Fruit fly (Drosophila melanogaster): ENCODE results near the gene PTPMT1.

The PTPMT1 gene

dm6 chr3R:23721936-23722335 is 36.2 kb upstream of the PTPMT1 start (continued):
- no peak for TF ChIP-seq Stat92E (GFP tag; optimal IDR thresholded peaks at IDR 0.05)
- TF ChIP-seq tin (GFP tag; optimal IDR thresholded peaks at IDR 0.05): no peak
- peak; percentile 26 for TF ChIP-seq CG18262 (tag; optimal IDR thresholded peaks at IDR 0.05)
- 0 out of 3 replicates have a peak, but pooled peaks have one; percentile 26 for TF ChIP-seq ci (GFP tag; IDR thresholded peaks at IDR 0.05)
- no peak for TF ChIP-seq vnd (GFP tag; IDR thresholded peaks at IDR 0.05; ENCODE audit: partially characterized antibody)
- peak; percentile 56 for TF ChIP-seq gem (tag; optimal IDR thresholded peaks at IDR 0.05)
- TF ChIP-seq gsb-n (tag; optimal IDR thresholded peaks at IDR 0.05): peak; percentile 7
- TF ChIP-seq emc (GFP tag; optimal IDR thresholded peaks at IDR 0.05): no peak
- no peak for TF ChIP-seq TFAM (GFP tag; optimal IDR thresholded peaks at IDR 0.05)
- TF ChIP-seq crol (GFP tag; IDR thresholded peaks at IDR 0.05): no peak
- TF ChIP-seq dpn (GFP tag; optimal IDR thresholded peaks at IDR 0.05): peak in 1 of 2 experiments; percentile 57
- TF ChIP-seq CG7987 (GFP tag; optimal IDR thresholded peaks at IDR 0.05): peak; percentile 34
- TF ChIP-seq CG3847 (GFP tag; IDR thresholded peaks at IDR 0.05): peak; percentile 65
- no peak for TF ChIP-seq CG3407 (GFP tag; optimal IDR thresholded peaks at IDR 0.05)
- peak; percentile 91 for TF ChIP-seq Ets65A (GFP tag)
- TF ChIP-seq CG1233 (GFP tag; optimal IDR thresholded peaks at IDR 0.05): no peak
- TF ChIP-seq CG12104 (GFP tag; optimal IDR thresholded peaks at IDR 0.05): no peak
- TF ChIP-seq mam (GFP tag; optimal IDR thresholded peaks at IDR 0.05): peak; percentile 19
- peak; percentile 2 for TF ChIP-seq Ets97D (GFP tag; optimal IDR thresholded peaks at IDR 0.05)
- no peak for TF ChIP-seq tup (GFP tag; optimal IDR thresholded peaks at IDR 0.05)
- TF ChIP-seq CG15601 (tag; optimal IDR thresholded peaks at IDR 0.05): peak; percentile 52
- TF ChIP-seq danr (GFP tag; IDR thresholded peaks at IDR 0.05): no peak
- TF ChIP-seq Ptx1 (GFP tag; IDR thresholded peaks at IDR 0.05): peak; percentile 46; the same call in 1 of the 2 replicates
- TF ChIP-seq CG9817 (tag; optimal IDR thresholded peaks at IDR 0.05): peak; percentile 56
- peak; percentile 33 for TF ChIP-seq CG13424 (tag; optimal IDR thresholded peaks at IDR 0.05)
- TF ChIP-seq CG11247 (GFP tag; IDR thresholded peaks at IDR 0.05): no peak
- TF ChIP-seq stwl (tag; optimal IDR thresholded peaks at IDR 0.05): peak; percentile 77
- peak; percentile 87 for TF ChIP-seq Lhr (GFP tag; optimal IDR thresholded peaks at IDR 0.05)
- TF ChIP-seq CG2199 (GFP tag; IDR thresholded peaks at IDR 0.05): peak; percentile 93
- peak; percentile 7 for TF ChIP-seq CG4617 (GFP tag; optimal IDR thresholded peaks at IDR 0.05; ENCODE audit: borderline replicate concordance)
- peak; percentile 22; the same call in 1 of the 2 replicates for TF ChIP-seq onecut (GFP tag; IDR thresholded peaks at IDR 0.05)
- TF ChIP-seq nmo (GFP tag; optimal IDR thresholded peaks at IDR 0.05): peak; percentile 50
- TF ChIP-seq Pdp1 (GFP tag; optimal IDR thresholded peaks at IDR 0.05): peak in 1 of 2 experiments; percentile 3
- peak; percentile 43 for TF ChIP-seq CG12391 (tag; optimal IDR thresholded peaks at IDR 0.05)
- TF ChIP-seq Nf-YB (GFP tag; optimal IDR thresholded peaks at IDR 0.05): no peak
- peak; percentile 83 for TF ChIP-seq CG13894 (tag; optimal IDR thresholded peaks at IDR 0.05)
- TF ChIP-seq CG9609 (GFP tag; optimal IDR thresholded peaks at IDR 0.05): no peak
- peak; percentile 22; the same call in 1 of the 2 replicates for TF ChIP-seq lmd (GFP tag; IDR thresholded peaks at IDR 0.05)
- TF ChIP-seq Ssrp (tag; optimal IDR thresholded peaks at IDR 0.05): no peak
- TF ChIP-seq Hr3 (GFP tag; optimal IDR thresholded peaks at IDR 0.05): peak; percentile 7
- TF ChIP-seq hbn (GFP tag; IDR thresholded peaks at IDR 0.05; ENCODE audit: partially characterized antibody): no peak
- no peak for TF ChIP-seq jing (GFP tag; optimal IDR thresholded peaks at IDR 0.05)
- TF ChIP-seq salm (tag; optimal IDR thresholded peaks at IDR 0.05): peak; percentile 67
- TF ChIP-seq CG12236 (GFP tag; optimal IDR thresholded peaks at IDR 0.05): no peak
- TF ChIP-seq CG7372 (GFP tag; IDR thresholded peaks at IDR 0.05): peak; percentile 13; the same call in 1 of the 2 replicates
- TF ChIP-seq slbo (GFP tag; IDR thresholded peaks at IDR 0.05): peak; percentile 56
- peak; percentile 61 for TF ChIP-seq CG12659 (GFP tag; optimal IDR thresholded peaks at IDR 0.05)
- peak; percentile 14 for TF ChIP-seq CG17359 (tag; optimal IDR thresholded peaks at IDR 0.05)
- peak; percentile 64 for TF ChIP-seq PHDP (tag; optimal IDR thresholded peaks at IDR 0.05)
- TF ChIP-seq CG10267 (tag; optimal IDR thresholded peaks at IDR 0.05): peak; percentile 42
